Worm (Caenorhabditis elegans) whole organism, early embryonic: ENCODE measurements around the gene shpk-1.

ENCODE experiments used
- B0310.2 ChIP-seq: sonication (generic microtip); optimal IDR thresholded peaks from 2 replicates; lab custom pipeline; 2016; ENCODE audit warnings: mild to moderate bottlenecking, missing genetic modification characterization, missing compliant biosample characterization
- F13C5.2 ChIP-seq: sonication (generic microtip); optimal IDR thresholded peaks from 2 replicates; lab custom pipeline; 2017; ENCODE audit warnings: mild to moderate bottlenecking, missing genetic modification characterization, inconsistent platforms, missing compliant biosample characterization
- aly-1 ChIP-seq: sonication (generic microtip); optimal IDR thresholded peaks from 2 replicates; lab custom pipeline; 2016; ENCODE audit warnings: missing genetic modification characterization, missing compliant biosample characterization
- ama-1 ChIP-seq: fragments of 150-350 bp; optimal IDR thresholded peaks from 2 replicates; lab custom pipeline; 2014
- ceh-36 ChIP-seq: sonication (generic microtip); optimal IDR thresholded peaks from 2 replicates; lab custom pipeline; 2016; ENCODE audit warnings: missing genetic modification characterization, inconsistent platforms, missing compliant biosample characterization
- flt-1 ChIP-seq: fragments of 200-800 bp; sonication (Bioruptor generic); IDR thresholded peaks from 2 replicates; pipeline ENCODE4 v1.3.6; 2022; ENCODE audit warnings: missing genetic modification characterization, missing compliant biosample characterization
- hmbx-1 ChIP-seq: sonication (generic microtip); optimal IDR thresholded peaks from 2 replicates; lab custom pipeline; 2016; ENCODE audit warnings: mild to moderate bottlenecking, missing genetic modification characterization, missing compliant biosample characterization
- hnd-1 ChIP-seq: sonication (generic microtip); optimal IDR thresholded peaks from 2 replicates; lab custom pipeline; 2016; ENCODE audit warnings: missing genetic modification characterization, missing compliant biosample characterization
- scrt-1 ChIP-seq: fragments of 200-800 bp; sonication (Bioruptor generic); IDR thresholded peaks from 2 replicates; pipeline ENCODE4 v1.3.6; 2022; ENCODE audit warnings: missing genetic modification characterization, missing compliant biosample characterization
- sea-1 ChIP-seq: fragments of 200-800 bp; sonication (Bioruptor generic); conservative IDR thresholded peaks from 2 replicates; pipeline ENCODE4 v1.3.6; 2022; ENCODE audit warnings: missing genetic modification characterization, missing compliant biosample characterization
- tbx-11 ChIP-seq: fragments of 200-800 bp; sonication (Bioruptor generic); IDR thresholded peaks from 2 replicates; pipeline ENCODE4 v1.3.6; 2022; ENCODE audit warnings: missing genetic modification characterization, missing compliant biosample characterization
- tbx-37 ChIP-seq: fragments of 200-800 bp; sonication (Bioruptor generic); conservative IDR thresholded peaks from 2 replicates; pipeline ENCODE4 v1.3.6; 2022; ENCODE audit warnings: missing genetic modification reagents, missing genetic modification characterization, missing compliant biosample characterization

- TF ChIP-seq ceh-36 (no peak), hmbx-1 (no peak), ama-1 (lab: Kevin White, UChicago) (no peak), scrt-1 (no peak), B0310.2 (tag; lab: Kevin White, UChicago) (no peak), sea-1 (GFP tag; lab: Robert Waterston, UW) (no peak), flt-1 (GFP tag; lab: Robert Waterston, UW) (no peak), F13C5.2 (no peak), aly-1 (no peak), tbx-11 (no peak), hnd-1 (tag; lab: Kevin White, UChicago) (no peak), tbx-37 (GFP tag; lab: Robert Waterston, UW) (no peak)
Measured at ce11 chrIII:13635235-13635634, 27.4 kb downstream of the shpk-1 start.
